Fruit fly (Drosophila melanogaster): ENCODE data around the gene CG10958.

Gene CG10958

dm6 chrX:8113386-8114279 is 18.5 kb upstream of the CG10958 start (continued):
- TF ChIP-seq Spps (tag; optimal IDR thresholded peaks at IDR 0.05) (no peak), shn (GFP tag; optimal IDR thresholded peaks at IDR 0.05) (peak; percentile 14), Asciz (GFP tag; optimal IDR thresholded peaks at IDR 0.05) (no peak), sr (GFP tag; IDR thresholded peaks at IDR 0.05) (no peak), gcm2 (GFP tag; optimal IDR thresholded peaks at IDR 0.05) (no peak), CG15073 (GFP tag; optimal IDR thresholded peaks at IDR 0.05) (no peak), tio (GFP tag; optimal IDR thresholded peaks at IDR 0.05) (peak; percentile 9), dmrt11E (tag; optimal IDR thresholded peaks at IDR 0.05) (no peak), CG14441 (GFP tag; IDR thresholded peaks at IDR 0.05) (peak; percentile 75), lilli (GFP tag; optimal IDR thresholded peaks at IDR 0.05) (peak; percentile 73), ara (GFP tag; IDR thresholded peaks at IDR 0.05) (no peak), CG13775 (GFP tag; optimal IDR thresholded peaks at IDR 0.05) (peak; percentile 11), klu (GFP tag; IDR thresholded peaks at IDR 0.05) (peak; percentile 57; the same call in 1 of the 2 replicates), zen (tag; optimal IDR thresholded peaks at IDR 0.05) (no peak), CG15514 (GFP tag; optimal IDR thresholded peaks at IDR 0.05) (peak; percentile 67), Hr3 (GFP tag; optimal IDR thresholded peaks at IDR 0.05) (no peak), CG7745 (tag; optimal IDR thresholded peaks at IDR 0.05) (no peak), ftz-f1 (GFP tag; optimal IDR thresholded peaks at IDR 0.05) (no peak), otp (GFP tag; IDR thresholded peaks at IDR 0.05) (no peak), wek (GFP tag; optimal IDR thresholded peaks at IDR 0.05) (no peak), br (optimal IDR thresholded peaks at IDR 0.05) (no peak), CG10462 (GFP tag; optimal IDR thresholded peaks at IDR 0.05) (no peak), twi (tag; optimal IDR thresholded peaks at IDR 0.05) (no peak), CG10147 (GFP tag; optimal IDR thresholded peaks at IDR 0.05) (peak; percentile 69), Opbp (GFP tag; IDR thresholded peaks at IDR 0.05; ENCODE audit: partially characterized antibody) (no peak), CG10274 (GFP tag; optimal IDR thresholded peaks at IDR 0.05) (peak; percentile 38), al (GFP tag; IDR thresholded peaks at IDR 0.05) (peak; percentile 63; the same call in 1 of the 2 replicates), CG11696 (GFP tag; IDR thresholded peaks at IDR 0.05) (no peak), sob (GFP tag; IDR thresholded peaks at IDR 0.05) (peak; percentile 76), CG15269 (tag; optimal IDR thresholded peaks at IDR 0.05) (peak; percentile 80), toy (GFP tag; IDR thresholded peaks at IDR 0.05) (peak; percentile 45; the same call in 1 of the 2 replicates), pnt (GFP tag; optimal IDR thresholded peaks at IDR 0.05) (no peak), nerfin-1 (tag; optimal IDR thresholded peaks at IDR 0.05) (no peak), CG14667 (GFP tag; IDR thresholded peaks at IDR 0.05) (peak; percentile 35; the same call in 1 of the 2 replicates), Hr78 (GFP tag; optimal IDR thresholded peaks at IDR 0.05) (no peak), CG7786 (GFP tag; optimal IDR thresholded peaks at IDR 0.05) (peak; percentile 69), btn (GFP tag; optimal IDR thresholded peaks at IDR 0.05) (no peak), CG1792 (GFP tag; optimal IDR thresholded peaks at IDR 0.05) (peak; percentile 63), so (GFP tag; IDR thresholded peaks at IDR 0.05) (no peak), inv (GFP tag; IDR thresholded peaks at IDR 0.05; ENCODE audit: partially characterized antibody) (no peak), row (GFP tag; IDR thresholded peaks at IDR 0.05) (peak; percentile 85), HLH4C (GFP tag; IDR thresholded peaks at IDR 0.05; ENCODE audit: partially characterized antibody) (no peak), CG16863 (GFP tag; optimal IDR thresholded peaks at IDR 0.05) (peak; percentile 40), CG8944 (GFP tag; optimal IDR thresholded peaks at IDR 0.05) (peak; percentile 36), unpg (GFP tag; optimal IDR thresholded peaks at IDR 0.05) (peak; percentile 75), Aef1 (GFP tag; IDR thresholded peaks at IDR 0.05) (peak; percentile 43; the same call in 1 of the 3 replicates), slou (GFP tag; optimal IDR thresholded peaks at IDR 0.05) (no peak), dm (GFP tag; optimal IDR thresholded peaks at IDR 0.05) (no peak), CG8089 (GFP tag; optimal IDR thresholded peaks at IDR 0.05) (no peak), p53 (GFP tag; optimal IDR thresholded peaks at IDR 0.05) (no peak)

Measured in whole organism, embryonic.